Fruit fly (Drosophila melanogaster) whole organism, pupa: ENCODE measurements around the gene trol.

Experiments used
- CG12605 ChIP-seq: fragments of 200-800 bp; sonication (Bioruptor generic); IDR thresholded peaks from 2 replicates; pipeline ENCODE4 v1.3.6; 2022; ENCODE audit warnings: missing biosample characterization, missing genetic modification characterization
- Ets98B ChIP-seq: fragments of 200-800 bp; sonication (Bioruptor generic); IDR thresholded peaks from 2 replicates; pipeline ENCODE4 v1.3.6; 2022; ENCODE audit warnings: missing biosample characterization, missing genetic modification characterization

DNA sequence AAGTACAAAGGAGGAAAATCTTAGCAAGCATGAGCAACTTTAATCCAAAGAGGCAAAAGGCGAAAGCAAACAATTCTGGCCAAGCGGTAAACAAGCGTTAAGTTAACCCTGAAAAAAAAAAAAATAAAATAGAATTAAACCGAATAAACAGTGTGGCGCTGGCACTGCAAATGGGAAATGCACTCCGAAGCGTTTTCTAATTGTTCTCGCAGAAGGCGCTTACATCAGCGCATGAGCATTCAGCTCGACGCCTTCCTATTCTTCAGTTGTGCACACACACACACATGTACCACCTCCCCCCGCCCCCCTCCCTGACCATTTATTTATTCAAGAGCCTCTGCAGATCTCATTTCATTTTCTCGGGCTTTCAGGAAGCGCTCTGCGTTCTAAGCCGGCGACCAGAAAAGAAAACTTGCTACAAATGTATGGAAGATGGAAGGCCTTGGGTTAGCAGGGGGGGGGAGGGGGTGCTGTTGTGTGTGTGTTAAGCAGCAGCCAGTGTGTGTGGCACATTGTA lies 33.9 kb downstream of the trol start:
- no peak for TF ChIP-seq Ets98B (GFP tag; lab: Robert Waterston, UW)
- TF ChIP-seq CG12605 (GFP tag; lab: Robert Waterston, UW) = no peak
